Worm (Caenorhabditis elegans) whole organism, young adult: ENCODE results near the gene ttr-29.
"Not testable (repeated sequence)": the region's sequence is repeated elsewhere in the genome, so short reads cannot be mapped to it uniquely, and the experiment has no call there.

Source experiments
- F55B11.4 ChIP-seq: sonication (generic microtip); optimal IDR thresholded peaks from 2 replicates; lab custom pipeline; 2016; ENCODE audit warnings: missing compliant biosample characterization, missing genetic modification characterization, borderline replicate concordance; ENCODE audit not compliant: insufficient read depth
- Y53G8AR.9 ChIP-seq: fragments of 200-800 bp; sonication (Bioruptor generic); conservative IDR thresholded peaks from 2 replicates; pipeline ENCODE4 v1.3.6; 2022; ENCODE audit warnings: missing genetic modification reagents, missing genetic modification characterization, missing compliant biosample characterization
- ama-1 ChIP-seq, 3 experiments: fragments of 150-350 bp in 1 of 3; sonication (generic microtip) in 2 of 3; optimal IDR thresholded peaks; 2 replicates each; lab custom pipeline; 2014 to 2018; ENCODE audit warnings: missing biosample characterization in 2 of 3, missing genetic modification characterization in 2 of 3, missing genetic modification reagents in 2 of 3
- attf-6 ChIP-seq: fragments of 200-800 bp; sonication (Bioruptor generic); IDR thresholded peaks from 2 replicates; pipeline ENCODE4 v1.3.6; 2022; ENCODE audit warnings: missing genetic modification reagents, missing genetic modification characterization, missing compliant biosample characterization
- cebp-1 ChIP-seq, 2 experiments: fragments of 200-800 bp in 1 of 2; sonication (Bioruptor generic) in 1 of 2; sonication (generic microtip) in 1 of 2; IDR thresholded peaks in 1 of 2; optimal IDR thresholded peaks in 1 of 2; 2 replicates each; pipeline versions ENCODE4 v1.3.6 to Lab custom; 2017 to 2022; ENCODE audit warnings: missing compliant biosample characterization in 2 of 2, missing genetic modification characterization in 2 of 2, mild to moderate bottlenecking in 1 of 2, missing genetic modification reagents in 1 of 2, moderate library complexity in 1 of 2
- fkh-3 ChIP-seq: sonication (generic microtip); optimal IDR thresholded peaks from 2 replicates; lab custom pipeline; 2016; ENCODE audit warnings: mild to moderate bottlenecking, missing genetic modification characterization, missing compliant biosample characterization
- gei-17 ChIP-seq: fragments of 200-800 bp; sonication (Bioruptor generic); optimal IDR thresholded peaks from 2 replicates; lab custom pipeline; 2018; ENCODE audit warnings: mild to moderate bottlenecking, missing genetic modification characterization, missing compliant biosample characterization
- snpc-4 ChIP-seq, 5 experiments: fragments of 150-350 bp in 1 of 5; sonication (generic microtip) in 4 of 5; optimal IDR thresholded peaks; 2 replicates each; lab custom pipeline; 2014 to 2018; ENCODE audit warnings: missing genetic modification characterization in 5 of 5, missing biosample characterization in 3 of 5, antibody characterized with exemption in 2 of 5, mild to moderate bottlenecking in 2 of 5, missing compliant biosample characterization in 2 of 5, missing genotype in 2 of 5, moderate library complexity in 2 of 5, missing genetic modification reagents in 1 of 5
- sptf-2 ChIP-seq: fragments of 200-800 bp; sonication (Bioruptor generic); optimal IDR thresholded peaks from 2 replicates; lab custom pipeline; 2018; ENCODE audit warnings: mild to moderate bottlenecking, missing genetic modification characterization, missing compliant biosample characterization

ce11 chrV:12865615-12866014, 41.0 kb downstream of the ttr-29 start, which contains the start of gene T07F10.5:
- TF ChIP-seq ama-1 (optimal IDR thresholded peaks at IDR 0.05; lab: Kevin White, UChicago); ama-1 (GFP tag; optimal IDR thresholded peaks at IDR 0.05; lab: Kevin White, UChicago); cebp-1 (GFP tag; IDR thresholded peaks at IDR 0.05; lab: Robert Waterston, UW); cebp-1 (tag; optimal IDR thresholded peaks at IDR 0.05; lab: Kevin White, UChicago); Y53G8AR.9 (GFP tag; lab: Robert Waterston, UW); attf-6 (GFP tag; lab: Robert Waterston, UW); gei-17 (GFP tag; lab: Kevin White, UChicago); sptf-2 (GFP tag; lab: Kevin White, UChicago); snpc-4 (GFP tag; optimal IDR thresholded peaks at IDR 0.05; lab: Kevin White, UChicago); snpc-4 (tag; optimal IDR thresholded peaks at IDR 0.05; lab: Kevin White, UChicago); fkh-3; F55B11.4 (tag; lab: Kevin White, UChicago): not testable (repeated sequence)
